Worm (Caenorhabditis elegans) whole organism, early embryonic: ENCODE results near the gene C53B7.2.

Source experiments
- B0310.2 ChIP-seq: sonication (generic microtip); optimal IDR thresholded peaks from 2 replicates; lab custom pipeline; 2016; ENCODE audit warnings: mild to moderate bottlenecking, missing genetic modification characterization, missing compliant biosample characterization
- F13C5.2 ChIP-seq: sonication (generic microtip); optimal IDR thresholded peaks from 2 replicates; lab custom pipeline; 2017; ENCODE audit warnings: mild to moderate bottlenecking, missing genetic modification characterization, inconsistent platforms, missing compliant biosample characterization
- aly-1 ChIP-seq: sonication (generic microtip); optimal IDR thresholded peaks from 2 replicates; lab custom pipeline; 2016; ENCODE audit warnings: missing genetic modification characterization, missing compliant biosample characterization
- ama-1 ChIP-seq: fragments of 150-350 bp; optimal IDR thresholded peaks from 2 replicates; lab custom pipeline; 2014
- ceh-36 ChIP-seq: sonication (generic microtip); optimal IDR thresholded peaks from 2 replicates; lab custom pipeline; 2016; ENCODE audit warnings: missing genetic modification characterization, inconsistent platforms, missing compliant biosample characterization
- flt-1 ChIP-seq: fragments of 200-800 bp; sonication (Bioruptor generic); IDR thresholded peaks from 2 replicates; pipeline ENCODE4 v1.3.6; 2022; ENCODE audit warnings: missing genetic modification characterization, missing compliant biosample characterization
- hmbx-1 ChIP-seq: sonication (generic microtip); optimal IDR thresholded peaks from 2 replicates; lab custom pipeline; 2016; ENCODE audit warnings: mild to moderate bottlenecking, missing genetic modification characterization, missing compliant biosample characterization
- hmg-4 ChIP-seq: fragments of 200-800 bp; sonication (Bioruptor generic); optimal IDR thresholded peaks from 2 replicates; lab custom pipeline; 2018; ENCODE audit warnings: mild to moderate bottlenecking, missing genetic modification characterization, missing compliant biosample characterization
- hnd-1 ChIP-seq: sonication (generic microtip); optimal IDR thresholded peaks from 2 replicates; lab custom pipeline; 2016; ENCODE audit warnings: missing genetic modification characterization, missing compliant biosample characterization
- scrt-1 ChIP-seq: fragments of 200-800 bp; sonication (Bioruptor generic); IDR thresholded peaks from 2 replicates; pipeline ENCODE4 v1.3.6; 2022; ENCODE audit warnings: missing genetic modification characterization, missing compliant biosample characterization
- tbx-37 ChIP-seq: fragments of 200-800 bp; sonication (Bioruptor generic); conservative IDR thresholded peaks from 2 replicates; pipeline ENCODE4 v1.3.6; 2022; ENCODE audit warnings: missing genetic modification reagents, missing genetic modification characterization, missing compliant biosample characterization

DNA sequence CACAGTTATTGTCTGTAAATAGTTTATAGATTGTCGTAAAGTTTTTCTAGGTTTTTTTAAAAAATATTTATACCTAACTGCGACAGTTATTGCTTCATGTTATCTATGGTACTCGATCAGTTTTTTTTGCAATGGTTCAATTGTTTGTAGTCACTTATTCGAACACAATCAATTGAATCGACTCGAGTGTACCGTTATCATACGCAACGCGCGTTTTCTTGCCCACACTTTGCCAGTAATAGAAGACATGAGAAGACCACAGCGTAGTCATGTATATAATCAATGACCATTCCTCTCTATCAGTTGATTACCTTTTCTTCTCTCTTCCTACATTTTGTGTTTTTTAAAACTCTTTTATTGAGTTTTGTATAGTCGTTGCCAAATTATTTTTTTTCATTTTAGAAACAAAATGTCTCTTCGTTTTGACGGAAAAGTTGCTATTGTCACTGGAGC, 28.0 kb upstream of the C53B7.2 start, which contains the start of gene dhs-28:
- TF ChIP-seq scrt-1 (GFP tag; lab: Robert Waterston, UW) = no peak
- no peak for TF ChIP-seq ama-1 (lab: Kevin White, UChicago)
- TF ChIP-seq hmg-4 (GFP tag; lab: Kevin White, UChicago) = no peak
- no peak for TF ChIP-seq aly-1 (tag; lab: Kevin White, UChicago)
- TF ChIP-seq hmbx-1 (tag; lab: Kevin White, UChicago) = no peak
- no peak for TF ChIP-seq hnd-1 (tag; lab: Kevin White, UChicago)
- no peak for TF ChIP-seq F13C5.2 (tag; lab: Kevin White, UChicago)
- no peak for TF ChIP-seq flt-1 (GFP tag; lab: Robert Waterston, UW)
- no peak for TF ChIP-seq B0310.2 (tag; lab: Kevin White, UChicago)
- TF ChIP-seq ceh-36 (tag; lab: Kevin White, UChicago) = no peak
- no peak for TF ChIP-seq tbx-37 (GFP tag; lab: Robert Waterston, UW)
